Worm (Caenorhabditis elegans): ENCODE data around the gene F35H8.1.

Gene F35H8.1

ce11 chrII:9550718-9551117 is 2.4 kb downstream of the F35H8.1 start, which contains the start of gene sra-6:
sra-6 (minus strand) TSS chrII:9550818.
- TF ChIP-seq F23B12.7 (tag; optimal IDR thresholded peaks at IDR 0.05; ENCODE audit: insufficient read depth) (no peak), F57C9.4 (tag; optimal IDR thresholded peaks at IDR 0.05) (no peak), mcd-1 (GFP tag; IDR thresholded peaks at IDR 0.05) (no peak), F10E7.11 (tag; optimal IDR thresholded peaks at IDR 0.05) (no peak), F52B5.7 (tag; optimal IDR thresholded peaks at IDR 0.05) (no peak), tlf-1 (GFP tag; optimal IDR thresholded peaks at IDR 0.05) (no peak), zfh-2 (GFP tag; conservative IDR thresholded peaks at IDR 0.05) (no peak), somi-1 (GFP tag; optimal IDR thresholded peaks at IDR 0.05) (no peak), hmg-20 (GFP tag; IDR thresholded peaks at IDR 0.05) (no peak), aptf-3 (GFP tag; IDR thresholded peaks at IDR 0.05) (no peak), snpc-4 (GFP tag; optimal IDR thresholded peaks at IDR 0.05) (no peak), snpc-4 (tag; optimal IDR thresholded peaks at IDR 0.05) (no peak), ccch-3 (GFP tag; optimal IDR thresholded peaks at IDR 0.05) (no peak), F22D6.2 (tag; optimal IDR thresholded peaks at IDR 0.05) (no peak)

- TF ChIP-seq F33H1.4 (GFP tag; IDR thresholded peaks at IDR 0.05) (no peak), egl-44 (GFP tag; IDR thresholded peaks at IDR 0.05) (no peak), ztf-22 (GFP tag; optimal IDR thresholded peaks at IDR 0.05) (no peak), ztf-26 (tag; optimal IDR thresholded peaks at IDR 0.05) (no peak), ama-1 (optimal IDR thresholded peaks at IDR 0.05) (no peak), ama-1 (GFP tag; optimal IDR thresholded peaks at IDR 0.05) (no peak), T26A5.8 (tag; optimal IDR thresholded peaks at IDR 0.05) (no peak), C17E4.6 (GFP tag; IDR thresholded peaks at IDR 0.05) (no peak), chd-7 (tag; optimal IDR thresholded peaks at IDR 0.05) (no peak), Y53G8AR.9 (GFP tag; conservative IDR thresholded peaks at IDR 0.05) (no peak)
These were observed 8.7 kb downstream of the F35H8.1 start, which contains the start of gene sra-7 for ce11 chrII:9544386-9544785. sra-7 (plus strand) TSS chrII:9544686.

- no peak for TF ChIP-seq hlh-26 (GFP tag; conservative IDR thresholded peaks at IDR 0.05)
- TF ChIP-seq bed-2 (GFP tag; IDR thresholded peaks at IDR 0.05): no peak
These were observed 10.3 kb downstream of the F35H8.1 start, which contains the start of gene sra-4 for ce11 chrII:9542785-9543184. sra-4 (minus strand) TSS chrII:9542885.

ce11 chrII:9540723-9541122 is 12.4 kb downstream of the F35H8.1 start, which contains the start of gene sra-3:
sra-3 (minus strand) TSS chrII:9540823.
- no peak for TF ChIP-seq egrh-3 (GFP tag; IDR thresholded peaks at IDR 0.05)
- TF ChIP-seq madf-10 (tag; optimal IDR thresholded peaks at IDR 0.05): no peak
- no peak for TF ChIP-seq madf-8 (GFP tag; conservative IDR thresholded peaks at IDR 0.05)
- TF ChIP-seq chd-7 (tag; optimal IDR thresholded peaks at IDR 0.05): no peak
- no peak for TF ChIP-seq gei-17 (GFP tag; optimal IDR thresholded peaks at IDR 0.05)

ce11 chrII:9537429-9537828 is 15.7 kb downstream of the F35H8.1 start, which contains the start of gene sra-8:
sra-8 (plus strand) TSS chrII:9537729.
- TF ChIP-seq xnd-1 (tag; optimal IDR thresholded peaks at IDR 0.05) (no peak), sea-2 (GFP tag; IDR thresholded peaks at IDR 0.05) (no peak), F57A8.1 (GFP tag; optimal IDR thresholded peaks at IDR 0.05) (no peak), Y95B8A.8 (GFP tag; IDR thresholded peaks at IDR 0.05) (no peak), F52B5.7 (tag; optimal IDR thresholded peaks at IDR 0.05) (no peak), pbrm-1 (GFP tag; IDR thresholded peaks at IDR 0.05) (no peak), C06A6.2 (GFP tag; conservative IDR thresholded peaks at IDR 0.05) (no peak), dpl-1 (GFP tag; optimal IDR thresholded peaks at IDR 0.05) (no peak), ztf-6 (GFP tag; IDR thresholded peaks at IDR 0.05) (no peak), ekl-4 (GFP tag; IDR thresholded peaks at IDR 0.05) (no peak), hsf-1 (GFP tag; IDR thresholded peaks at IDR 0.05) (no peak), tlf-1 (GFP tag; optimal IDR thresholded peaks at IDR 0.05) (no peak)

Measured in whole organism, young adult.